Worm (Caenorhabditis elegans): ENCODE data around the gene lig-4.

lig-4 gene

DNA sequence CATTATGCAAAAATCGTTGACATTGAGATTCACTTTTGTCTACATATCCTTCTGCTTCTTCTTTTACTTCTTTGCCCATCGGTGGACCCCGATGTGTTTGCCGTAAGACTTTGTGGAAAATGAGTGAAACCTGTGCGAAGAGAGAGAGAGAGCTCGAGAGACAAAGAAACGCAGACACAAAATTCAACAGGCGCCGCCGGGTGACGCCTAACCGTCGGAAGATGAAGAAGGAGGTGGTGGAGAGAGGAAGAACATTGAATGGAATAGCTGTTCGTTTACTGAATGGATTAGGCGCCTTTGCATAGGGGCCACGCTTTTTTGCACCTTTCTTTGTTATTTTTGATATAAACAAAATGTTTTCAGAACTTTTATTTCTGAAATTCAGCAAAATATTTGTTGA lies 14.3 kb upstream of the lig-4 start:
- TF ChIP-seq tbp1 (GFP tag; optimal IDR thresholded peaks at IDR 0.05) (no peak), zfh-2 (GFP tag; conservative IDR thresholded peaks at IDR 0.05) (0 out of 2 replicates have a peak, but pooled peaks have one; percentile 31)

- TF ChIP-seq nhr-80 (tag; optimal IDR thresholded peaks at IDR 0.05), result peak; percentile 30
- TF ChIP-seq mes-4 (tag; optimal IDR thresholded peaks at IDR 0.05), result no peak
- no peak for TF ChIP-seq Y95B8A.8 (GFP tag; IDR thresholded peaks at IDR 0.05)
Measured at ce11 chrIII:7508128-7508635, 13.1 kb upstream of the lig-4 start, which contains the start of gene cls-1. Gene cls-1 (plus strand): TSS chrIII:7508178.

DNA sequence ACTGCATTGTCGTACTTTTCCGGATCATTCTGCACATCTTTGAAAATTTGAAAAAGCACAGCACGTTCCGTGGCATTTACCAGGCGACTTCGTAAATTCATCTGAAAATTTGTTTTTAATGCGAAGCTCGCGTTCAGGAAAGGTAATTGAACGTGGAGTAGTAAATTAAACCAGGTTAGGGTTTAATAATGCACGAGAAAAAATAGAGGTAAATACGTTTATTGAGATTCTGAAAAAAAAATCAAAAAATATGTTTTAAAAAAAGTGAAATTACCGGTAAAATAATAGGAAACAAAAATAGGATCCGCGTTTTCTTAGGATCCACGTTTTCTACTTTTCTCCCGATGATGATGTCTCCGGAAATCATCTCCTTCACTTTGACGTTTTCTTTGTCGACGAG lies 2.8 kb upstream of the lig-4 start, which contains the start of gene clk-2:
Gene clk-2, minus strand, starts transcription at position 101 of the 400 bp plus-strand sequence.
- no peak for TF ChIP-seq rec-8 (tag; optimal IDR thresholded peaks at IDR 0.05)

ce11 chrIII:7520672-7521071 lies 591 bp upstream of the lig-4 start, which contains the start of the genes cux-7 and C07H6.2:
Gene cux-7 (minus strand): TSS chrIII:7520845.
Gene C07H6.2 (plus strand): TSS chrIII:7521009.
- TF ChIP-seq snpc-4 (GFP tag; optimal IDR thresholded peaks at IDR 0.05) (peak; percentile 16), snpc-4 (tag; optimal IDR thresholded peaks at IDR 0.05) (peak in 2 of 4 experiments; percentile 63 to 78), F23B12.7 (tag; optimal IDR thresholded peaks at IDR 0.05; ENCODE audit: insufficient read depth) (no peak), nhr-90 (tag; optimal IDR thresholded peaks at IDR 0.05) (no peak), snpc-1.1 (tag; optimal IDR thresholded peaks at IDR 0.05; ENCODE audit: insufficient read depth) (peak; percentile 33), ama-1 (optimal IDR thresholded peaks at IDR 0.05) (no peak), ama-1 (GFP tag; optimal IDR thresholded peaks at IDR 0.05) (no peak), F37B4.10 (GFP tag; IDR thresholded peaks at IDR 0.05) (0 out of 2 replicates have a peak, but pooled peaks have one; percentile 12), ztf-3 (GFP tag; optimal IDR thresholded peaks at IDR 0.05) (no peak), rec-8 (tag; optimal IDR thresholded peaks at IDR 0.05) (peak; percentile 87 to 96), B0261.1 (tag; optimal IDR thresholded peaks at IDR 0.05) (peak; percentile 36), B0336.3 (GFP tag; IDR thresholded peaks at IDR 0.05) (0 out of 2 replicates have a peak, but pooled peaks have one; percentile 45), Y95B8A.8 (GFP tag; IDR thresholded peaks at IDR 0.05) (peak; percentile 76; the same call in 1 of the 2 replicates), hlh-12 (tag; optimal IDR thresholded peaks at IDR 0.05) (peak; percentile 39), Y79H2A.3 (GFP tag; conservative IDR thresholded peaks at IDR 0.05) (peak; percentile 49; the same call in 1 of the 2 replicates), ztf-18 (tag; optimal IDR thresholded peaks at IDR 0.05) (peak; percentile 71), cebp-2 (GFP tag; IDR thresholded peaks at IDR 0.05) (no peak), F10E7.11 (tag; optimal IDR thresholded peaks at IDR 0.05) (peak; percentile 80), mxl-1 (tag; optimal IDR thresholded peaks at IDR 0.05) (no peak), sdz-38 (tag; optimal IDR thresholded peaks at IDR 0.05) (peak; percentile 24), somi-1 (GFP tag; optimal IDR thresholded peaks at IDR 0.05) (peak; percentile 74), lin-54 (GFP tag; optimal IDR thresholded peaks at IDR 0.05) (peak; percentile 88), K11D2.4 (GFP tag; IDR thresholded peaks at IDR 0.05) (peak; percentile 87), unc-130 (GFP tag; optimal IDR thresholded peaks at IDR 0.05) (peak; percentile 97), nhr-179 (tag; optimal IDR thresholded peaks at IDR 0.05) (no peak), dpff-1 (tag; optimal IDR thresholded peaks at IDR 0.05) (no peak), bed-1 (GFP tag; IDR thresholded peaks at IDR 0.05) (no peak), Y53F4B.3 (GFP tag; IDR thresholded peaks at IDR 0.05) (no peak), B0019.2 (GFP tag; conservative IDR thresholded peaks at IDR 0.05) (peak; percentile 54; the same call in 1 of the 2 replicates), zim-3 (tag; optimal IDR thresholded peaks at IDR 0.05) (peak; percentile 96), nfya-1 (tag; optimal IDR thresholded peaks at IDR 0.05; ENCODE audit: borderline replicate concordance, insufficient read depth) (no peak), F49E8.2 (tag; optimal IDR thresholded peaks at IDR 0.05; ENCODE audit: insufficient read depth) (no peak), aptf-3 (GFP tag; IDR thresholded peaks at IDR 0.05) (no peak), ztf-28 (GFP tag; IDR thresholded peaks at IDR 0.05) (peak; percentile 71; the same call in 1 of the 2 replicates), C06A6.2 (GFP tag; conservative IDR thresholded peaks at IDR 0.05) (peak; percentile 78; the same call in 1 of the 2 replicates), repo-1 (tag; optimal IDR thresholded peaks at IDR 0.05) (peak; percentile 74), F33H1.4 (GFP tag; IDR thresholded peaks at IDR 0.05) (peak; percentile 72), ceh-27 (GFP tag; optimal IDR thresholded peaks at IDR 0.05) (peak; percentile 98)
